Fruit fly (Drosophila melanogaster) whole organism: Measurements from ENCODE around the gene CG10086.

Experiments used
- CG8478 ChIP-seq: fragments of >200 bp; optimal IDR thresholded peaks from 2 replicates; lab custom pipeline; 2018; ENCODE audit warnings: inconsistent platforms
- Dll ChIP-seq: fragments of >200 bp; optimal IDR thresholded peaks from 2 replicates; lab custom pipeline; 2017
- EcR ChIP-seq, 2 experiments: fragments of >200 bp; optimal IDR thresholded peaks; 2 replicates each; lab custom pipeline; 2017; ENCODE audit warnings: missing biosample characterization in 2 of 2, missing genetic modification characterization in 2 of 2, missing genetic modification reagents in 2 of 2
- pan ChIP-seq: fragments of >200 bp; optimal IDR thresholded peaks from 2 replicates; lab custom pipeline; 2017
- psq ChIP-seq: fragments of >200 bp; optimal IDR thresholded peaks from 2 replicates; lab custom pipeline; 2017
- usp ChIP-seq: fragments of >200 bp; optimal IDR thresholded peaks from 2 replicates; lab custom pipeline; 2017; ENCODE audit warnings: missing biosample characterization, missing genetic modification characterization, mixed read lengths

The CG10086 gene

DNA sequence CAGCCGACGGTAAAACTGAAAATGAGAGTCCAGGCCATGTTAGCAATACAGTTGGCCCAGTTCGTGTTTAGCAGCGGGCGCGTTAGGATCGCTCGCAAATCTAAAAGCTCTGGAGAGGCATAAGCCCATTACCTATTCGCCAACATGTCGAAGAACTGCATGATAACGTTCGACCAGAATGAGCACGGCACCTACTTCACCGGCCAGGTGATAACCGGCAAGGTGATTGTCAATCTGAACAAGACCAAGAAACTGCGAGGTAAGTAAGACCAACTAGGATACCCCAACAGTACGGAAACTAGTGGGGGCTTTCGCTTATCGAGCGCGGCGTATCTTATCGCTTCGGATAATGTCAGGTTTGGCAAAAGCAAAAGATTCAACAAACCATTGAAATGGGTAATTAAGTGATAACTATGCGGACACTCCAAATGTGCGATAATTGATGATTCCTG, at the start of gene CG10086:
CG10086 (plus strand) TSS at position 51 of the 452 bp plus-strand sequence.
- TF ChIP-seq EcR (GFP tag; optimal IDR thresholded peaks at IDR 0.05; lab: Kevin White, UChicago) (no peak), Dll (lab: Kevin White, UChicago) (no peak), pan (no peak), usp (GFP tag; lab: Kevin White, UChicago) (no peak), CG8478 (lab: Kevin White, UChicago) (no peak), psq (lab: Kevin White, UChicago) (no peak)

DNA sequence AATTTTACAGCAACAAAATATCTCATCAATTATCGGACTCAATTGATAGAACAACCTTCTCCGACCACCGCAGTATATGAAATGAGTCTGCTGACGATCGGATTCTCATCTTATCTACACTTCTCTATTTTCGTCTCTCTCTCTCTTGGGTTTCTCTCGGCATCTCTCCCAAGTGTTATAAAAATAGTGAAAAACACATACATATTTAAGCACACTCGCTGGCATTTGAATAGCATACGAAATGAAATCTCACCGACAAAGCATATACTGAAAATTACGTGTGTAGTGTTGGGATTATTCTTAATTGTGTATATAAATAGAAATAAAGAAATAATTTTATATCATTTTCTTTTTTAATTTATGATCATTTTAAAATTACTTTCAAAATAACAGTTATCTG, 40.4 kb upstream of the CG10086 start, which contains the start of gene pyd3:
pyd3 (minus strand) TSS at position 87 of the 400 bp plus-strand sequence.
- TF ChIP-seq pan (no peak), usp (GFP tag; lab: Kevin White, UChicago) (no peak), CG8478 (lab: Kevin White, UChicago) (no peak), psq (lab: Kevin White, UChicago) (no peak)

DNA sequence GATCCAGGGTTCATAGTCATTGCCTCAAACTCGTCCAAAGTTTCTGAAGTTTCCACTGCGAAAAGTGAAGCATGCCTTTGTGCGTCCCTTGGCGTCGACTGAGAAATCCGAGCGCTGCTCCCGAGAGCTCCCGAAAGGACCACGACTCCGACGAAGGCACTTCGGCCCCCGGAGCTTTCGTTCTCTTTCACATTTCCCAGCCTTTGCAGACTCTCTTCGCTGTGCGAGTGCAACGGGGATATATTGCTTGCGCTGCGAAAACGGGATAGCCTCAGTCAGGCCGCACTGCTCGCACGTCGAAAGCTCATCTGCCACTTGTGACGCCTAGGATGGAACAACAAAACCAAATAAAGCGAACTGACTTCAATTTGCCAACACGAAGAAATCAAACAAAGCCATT, 36.9 kb upstream of the CG10086 start:
- TF ChIP-seq usp (GFP tag; lab: Kevin White, UChicago) (no peak), CG8478 (lab: Kevin White, UChicago) (peak; percentile 34)

DNA sequence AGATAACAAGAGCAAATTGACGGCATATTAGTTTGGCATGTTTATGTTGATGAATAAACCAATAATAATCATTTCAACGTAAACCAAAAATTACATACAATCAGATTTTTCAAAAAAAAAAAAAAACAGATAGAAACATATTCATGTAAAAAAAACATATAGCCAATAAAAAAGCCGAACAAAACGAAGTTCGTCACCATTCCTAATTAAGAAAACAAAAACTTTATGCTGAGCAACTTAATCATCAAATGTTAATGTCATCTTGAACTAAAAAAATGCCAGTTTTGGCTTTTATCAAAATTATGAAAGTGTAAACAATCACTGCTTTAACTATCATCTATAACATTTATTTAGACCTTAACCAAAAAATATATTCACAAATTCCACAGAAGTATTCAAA, 32.6 kb upstream of the CG10086 start, which contains the start of gene CG10919:
CG10919 (plus strand) TSS at position 301 of the 400 bp plus-strand sequence.
- TF ChIP-seq Dll (lab: Kevin White, UChicago) (no peak), psq (lab: Kevin White, UChicago) (no peak), CG8478 (lab: Kevin White, UChicago) (no peak), pan (no peak), EcR (GFP tag; optimal IDR thresholded peaks at IDR 0.05; lab: Kevin White, UChicago) (no peak), usp (GFP tag; lab: Kevin White, UChicago) (no peak)

DNA sequence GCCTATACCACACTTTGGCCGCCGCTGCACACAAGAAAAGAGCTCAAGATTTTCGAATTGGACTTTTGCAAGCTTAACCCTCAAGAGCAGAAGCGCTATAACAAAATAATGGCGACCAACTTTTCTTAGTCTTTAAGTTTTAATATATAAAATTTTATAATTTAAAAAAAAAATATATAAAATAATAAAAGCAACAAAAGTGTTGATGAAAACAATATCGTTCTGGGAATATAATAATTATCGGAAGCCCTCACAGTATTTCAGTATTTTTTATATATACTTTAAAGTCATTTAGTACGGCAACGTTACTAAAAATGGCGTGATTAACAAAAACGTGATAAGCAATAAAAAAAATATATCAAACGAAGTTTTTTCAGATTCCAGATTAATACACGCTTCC, 30.9 kb upstream of the CG10086 start, which contains the start of gene Sp7:
Sp7 (plus strand) TSS at position 301 of the 400 bp plus-strand sequence.
- TF ChIP-seq pan (no peak), usp (GFP tag; lab: Kevin White, UChicago) (no peak), EcR (GFP tag; optimal IDR thresholded peaks at IDR 0.05; lab: Kevin White, UChicago) (no peak), Dll (lab: Kevin White, UChicago) (no peak), psq (lab: Kevin White, UChicago) (no peak), CG8478 (lab: Kevin White, UChicago) (no peak)

DNA sequence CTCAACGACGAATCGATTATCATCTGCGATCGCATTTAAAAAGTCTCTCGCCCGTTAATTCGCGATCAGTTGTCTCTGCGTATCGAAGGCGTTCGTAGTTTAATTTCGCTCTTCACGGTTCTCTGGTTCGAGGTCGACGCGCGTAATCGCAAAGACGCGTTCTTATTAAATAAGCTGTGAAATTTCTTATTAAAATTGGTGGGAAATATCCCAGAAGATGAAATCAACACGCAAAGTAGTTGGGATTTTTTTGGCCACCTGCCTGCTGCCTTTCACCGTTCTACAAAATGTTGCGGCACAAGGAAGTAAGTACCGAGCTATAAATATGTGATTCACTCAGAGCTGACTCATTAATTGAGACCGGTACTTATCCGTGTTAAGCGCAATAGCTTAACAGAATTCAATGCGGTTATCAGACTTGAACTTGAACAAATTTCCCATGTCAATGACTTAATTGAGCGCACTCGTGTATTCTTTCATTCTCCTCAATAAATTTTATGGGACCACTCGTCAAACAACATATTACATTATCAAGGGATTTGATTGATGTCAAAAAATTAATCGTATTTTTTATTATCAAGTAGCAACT, 29.4 kb upstream of the CG10086 start:
- TF ChIP-seq EcR (GFP tag; optimal IDR thresholded peaks at IDR 0.05; lab: Kevin White, UChicago) (no peak), pan (no peak), psq (lab: Kevin White, UChicago) (no peak), usp (GFP tag; lab: Kevin White, UChicago) (no peak), Dll (lab: Kevin White, UChicago) (no peak), CG8478 (lab: Kevin White, UChicago) (no peak)

DNA sequence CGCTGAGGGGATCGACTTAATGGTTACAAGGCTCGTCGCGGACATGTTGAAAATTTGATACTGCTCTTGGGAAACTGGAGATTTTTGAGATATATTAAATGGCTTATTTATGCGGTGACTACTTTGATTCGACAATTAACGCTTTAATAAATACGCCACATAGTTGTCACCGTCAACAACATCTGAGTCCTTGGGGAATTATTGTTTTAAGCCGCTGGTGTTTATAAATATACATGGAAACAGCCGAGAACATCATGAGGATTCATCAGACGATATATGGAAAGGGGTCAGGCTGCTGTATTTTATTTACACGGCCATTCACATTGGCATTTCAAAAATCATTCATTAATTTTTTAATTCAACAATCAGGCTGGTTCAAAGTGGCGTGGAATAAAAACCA, 18.8 kb upstream of the CG10086 start, which contains the start of gene CG11286:
CG11286 (minus strand) TSS at position 101 of the 400 bp plus-strand sequence.
- no peak for TF ChIP-seq CG8478 (lab: Kevin White, UChicago)
- TF ChIP-seq psq (lab: Kevin White, UChicago) = no peak
- TF ChIP-seq pan = no peak

DNA sequence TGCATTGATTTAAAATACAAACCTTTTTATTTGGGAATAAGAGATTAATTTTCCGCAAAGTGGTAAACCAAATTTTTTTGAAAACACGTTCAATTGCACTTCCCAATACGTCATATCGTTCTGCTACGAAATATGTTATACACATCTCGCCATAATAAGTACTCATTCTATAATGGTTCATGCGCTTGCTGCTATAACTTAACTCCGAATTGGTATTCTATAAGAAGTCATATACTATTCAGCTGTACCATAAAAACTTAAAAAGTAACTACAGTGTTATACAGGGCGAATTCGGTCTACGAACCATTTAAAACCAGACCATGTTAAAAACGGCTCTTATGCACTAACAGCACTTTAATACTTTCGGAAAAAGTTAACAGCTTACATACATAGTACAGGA, 10.8 kb upstream of the CG10086 start:
- TF ChIP-seq Dll (lab: Kevin White, UChicago) = no peak
- no peak for TF ChIP-seq pan
- TF ChIP-seq usp (GFP tag; lab: Kevin White, UChicago) = no peak
- TF ChIP-seq CG8478 (lab: Kevin White, UChicago) = no peak
- no peak for TF ChIP-seq psq (lab: Kevin White, UChicago)
- TF ChIP-seq EcR (GFP tag; optimal IDR thresholded peaks at IDR 0.05; lab: Kevin White, UChicago) = no peak

DNA sequence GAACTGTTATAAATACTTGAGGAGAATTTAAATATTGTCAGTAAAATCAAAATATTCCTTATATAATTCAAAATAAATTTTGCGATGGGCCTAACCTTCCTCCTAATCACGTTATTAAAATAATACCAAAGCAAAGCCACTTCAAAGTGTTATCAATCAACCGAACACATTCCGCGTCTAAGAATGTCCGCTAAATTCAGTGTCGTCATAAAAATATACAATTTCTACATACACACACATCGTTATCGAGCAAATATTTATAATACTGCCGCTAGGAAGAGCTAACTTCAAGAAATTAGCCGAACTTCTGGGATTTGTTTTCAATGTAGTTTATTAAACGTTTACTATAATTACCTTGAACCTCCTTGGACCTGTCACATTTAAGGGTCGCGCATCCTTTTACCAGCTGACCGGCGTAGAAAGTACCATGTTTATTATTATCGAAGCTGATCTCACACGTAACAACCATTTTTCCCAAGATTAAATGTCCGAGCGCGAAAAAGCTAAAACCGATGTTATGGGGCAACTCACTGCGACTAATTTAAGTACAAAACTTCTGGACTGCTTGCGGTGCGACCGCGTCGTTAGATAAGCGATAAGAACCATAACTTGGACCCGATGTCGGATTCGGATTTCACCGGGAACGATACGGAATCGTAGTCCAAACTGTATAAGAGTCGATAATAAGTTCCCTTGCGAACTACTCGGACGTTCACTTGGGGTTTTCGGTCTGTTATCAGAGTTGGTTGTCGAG, 7.3 kb upstream of the CG10086 start, which contains the start of gene CG18747:
CG18747 (minus strand) TSS at position 514 of the 754 bp plus-strand sequence.
- TF ChIP-seq psq (lab: Kevin White, UChicago) (no peak), pan (no peak), EcR (GFP tag; optimal IDR thresholded peaks at IDR 0.05; lab: Kevin White, UChicago) (no peak), Dll (lab: Kevin White, UChicago) (no peak), usp (GFP tag; lab: Kevin White, UChicago) (no peak), CG8478 (lab: Kevin White, UChicago) (no peak)

DNA sequence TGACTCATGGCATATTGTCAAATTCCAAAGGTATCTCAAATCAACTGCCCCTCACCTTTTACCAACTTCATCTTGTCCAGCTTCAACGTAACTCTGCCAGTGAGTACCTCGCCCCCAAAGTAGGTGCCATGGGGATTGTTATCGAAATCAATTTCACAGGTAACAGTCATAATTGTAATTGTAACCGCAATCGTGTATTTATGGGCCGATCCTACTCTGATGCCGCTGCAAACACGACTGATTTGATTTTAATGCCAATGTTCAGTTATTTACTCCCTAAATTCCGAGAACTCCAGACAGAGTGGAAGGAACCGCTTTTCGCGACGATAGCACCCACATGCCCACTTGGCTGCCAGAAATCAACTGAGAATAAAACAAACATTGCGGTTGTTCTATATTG, 4.6 kb upstream of the CG10086 start, which contains the start of gene CG18745:
CG18745 (minus strand) TSS at position 336 of the 400 bp plus-strand sequence.
- TF ChIP-seq Dll (lab: Kevin White, UChicago) (no peak), EcR (GFP tag; optimal IDR thresholded peaks at IDR 0.05; lab: Kevin White, UChicago) (no peak), psq (lab: Kevin White, UChicago) (no peak), usp (GFP tag; lab: Kevin White, UChicago) (no peak), CG8478 (lab: Kevin White, UChicago) (no peak), pan (no peak)

DNA sequence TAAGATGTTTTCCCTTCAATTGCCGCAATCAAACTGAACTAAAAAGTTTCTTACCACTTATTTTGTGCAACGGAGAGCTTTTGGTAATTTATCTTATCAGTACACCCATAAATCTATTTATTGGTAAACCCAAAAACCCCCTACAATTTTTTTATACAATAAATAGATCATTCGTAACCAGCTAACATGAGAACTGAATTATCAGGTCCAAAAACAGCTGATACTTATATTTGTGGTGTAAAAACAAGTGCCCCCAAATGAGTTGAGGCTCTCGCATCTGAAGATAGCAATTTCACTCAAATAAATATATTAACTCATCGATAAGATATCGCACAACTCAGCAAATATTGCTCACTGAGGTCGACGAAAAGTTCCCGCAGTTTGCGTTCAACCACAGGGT, 2.5 kb upstream of the CG10086 start, which contains the start of gene CG18748:
CG18748 (minus strand) TSS at position 25 of the 400 bp plus-strand sequence.
- no peak for TF ChIP-seq pan

DNA sequence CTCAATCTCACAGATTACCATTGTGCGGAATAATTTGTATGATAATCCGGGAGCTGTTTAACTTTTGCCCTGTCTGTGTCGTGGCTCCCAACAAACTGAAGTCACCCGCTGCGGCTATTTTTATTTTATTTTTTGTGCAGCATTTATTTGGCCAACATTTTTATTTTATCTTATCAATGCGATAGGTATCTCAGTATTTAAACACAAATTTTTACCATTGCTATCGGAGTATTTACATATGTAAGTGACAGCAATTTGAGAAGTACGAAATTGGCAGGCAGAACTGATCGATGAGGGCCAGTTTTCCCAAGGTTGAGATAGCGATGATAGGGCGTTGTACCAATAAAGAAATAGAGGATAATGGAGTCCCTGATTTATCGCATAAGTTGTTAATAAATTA, 346 bp upstream of the CG10086 start, which contains the start of gene CG18746:
CG18746 (minus strand) TSS at position 101 of the 400 bp plus-strand sequence.
- TF ChIP-seq pan (no peak), psq (lab: Kevin White, UChicago) (no peak), Dll (lab: Kevin White, UChicago) (no peak), usp (GFP tag; lab: Kevin White, UChicago) (no peak), CG8478 (lab: Kevin White, UChicago) (no peak), EcR (GFP tag; optimal IDR thresholded peaks at IDR 0.05; lab: Kevin White, UChicago) (no peak)
